Fruit fly (Drosophila melanogaster) S2 (cell line): ENCODE measurements around the gene CG17681.

Experiments used
- CG8478 ChIP-seq: fragments of >200 bp; optimal IDR thresholded peaks from 2 replicates; lab custom pipeline; 2018
- CTCF ChIP-seq, 2 experiments: fragments of >200 bp; optimal IDR thresholded peaks; 2 replicates each; lab custom pipeline; 2018

dm6 chr2L:18140544-18140943, 12.4 kb upstream of the CG17681 start:
- TF ChIP-seq CG8478 (lab: Kevin White, UChicago), result no peak
- no peak for TF ChIP-seq CTCF (optimal IDR thresholded peaks at IDR 0.05; lab: Kevin White, UChicago)
